Fruit fly (Drosophila melanogaster) whole organism, embryonic: ENCODE measurements around the gene dar1.

Experiments
- B-H1 ChIP-seq: fragments of 200-800 bp; sonication (Bioruptor generic); IDR thresholded peaks from 3 replicates; pipeline ENCODE4 v1.3.6; 2022; ENCODE audit warnings: missing biosample characterization, missing genetic modification characterization
- BEAF-32 ChIP-seq: fragments of 200-800 bp; sonication (Bioruptor generic); optimal IDR thresholded peaks from 3 replicates; lab custom pipeline; 2017; ENCODE audit warnings: missing biosample characterization, missing genetic modification characterization, mild to moderate bottlenecking, moderate library complexity, missing genetic modification reagents
- CG10321 ChIP-seq: fragments of 200-800 bp; sonication (Bioruptor generic); IDR thresholded peaks from 2 replicates; pipeline ENCODE4 v1.3.6; 2022; ENCODE audit warnings: missing biosample characterization, missing genetic modification characterization
- CG10543 ChIP-seq: fragments of 200-800 bp; sonication (Bioruptor generic); optimal IDR thresholded peaks from 3 replicates; lab custom pipeline; 2017; ENCODE audit warnings: missing biosample characterization, mild to moderate bottlenecking, missing genetic modification characterization, moderate library complexity
- CG11504 ChIP-seq: fragments of 200-800 bp; sonication (Bioruptor generic); optimal IDR thresholded peaks from 3 replicates; lab custom pipeline; 2019; ENCODE audit warnings: missing biosample characterization, mild to moderate bottlenecking, missing genetic modification characterization, moderate library complexity
- CG12104 ChIP-seq: fragments of 200-800 bp; sonication (Bioruptor generic); optimal IDR thresholded peaks from 3 replicates; lab custom pipeline; 2016; ENCODE audit warnings: missing biosample characterization, missing genetic modification characterization
- CG13296 ChIP-seq: fragments of 200-800 bp; sonication (Bioruptor generic); optimal IDR thresholded peaks from 3 replicates; lab custom pipeline; 2018; ENCODE audit warnings: missing biosample characterization, mild to moderate bottlenecking, missing genetic modification characterization
- CG14860 ChIP-seq: fragments of 200-800 bp; sonication (Bioruptor generic); IDR thresholded peaks from 3 replicates; pipeline ENCODE4 v1.3.6; 2022; ENCODE audit warnings: missing biosample characterization, missing genetic modification characterization; ENCODE audit not compliant: partially characterized antibody
- CG1529 ChIP-seq: fragments of 200-800 bp; sonication (Bioruptor generic); optimal IDR thresholded peaks from 3 replicates; lab custom pipeline; 2018; ENCODE audit warnings: missing biosample characterization, missing genetic modification characterization
- CG16779 ChIP-seq: fragments of 200-800 bp; sonication (Bioruptor generic); IDR thresholded peaks from 2 replicates; pipeline ENCODE4 v1.3.6; 2022; ENCODE audit warnings: missing biosample characterization, missing genetic modification characterization
- CG17612 ChIP-seq: fragments of 200-800 bp; sonication (Bioruptor generic); IDR thresholded peaks from 2 replicates; pipeline ENCODE4 v1.3.6; 2022; ENCODE audit warnings: missing biosample characterization, missing genetic modification characterization
- CG18476 ChIP-seq: fragments of 200-800 bp; sonication (Bioruptor generic); optimal IDR thresholded peaks from 2 replicates; lab custom pipeline; 2016; ENCODE audit warnings: missing biosample characterization, mild to moderate bottlenecking, missing genetic modification characterization
- CG2712 ChIP-seq: fragments of 200-800 bp; optimal IDR thresholded peaks from 3 replicates; lab custom pipeline; 2019; ENCODE audit warnings: missing biosample characterization, mild to moderate bottlenecking, missing genetic modification characterization, moderate library complexity
- CG31365 ChIP-seq: fragments of 200-800 bp; sonication (Bioruptor generic); optimal IDR thresholded peaks from 2 replicates; lab custom pipeline; 2018; ENCODE audit warnings: missing biosample characterization, mild to moderate bottlenecking, missing genetic modification characterization
- CG3726 ChIP-seq: fragments of 200-800 bp; sonication (Bioruptor generic); IDR thresholded peaks from 3 replicates; pipeline ENCODE4, ENCODE4 v1.3.6; 2022; ENCODE audit warnings: missing biosample characterization, missing genetic modification characterization
- CG3847 ChIP-seq: fragments of 200-800 bp; sonication (Bioruptor generic); IDR thresholded peaks from 2 replicates; pipeline ENCODE4 v1.3.6; 2022; ENCODE audit warnings: missing biosample characterization, missing genetic modification characterization
- CG4424 ChIP-seq: fragments of 200-800 bp; sonication (Bioruptor generic); optimal IDR thresholded peaks from 3 replicates; lab custom pipeline; 2016; ENCODE audit warnings: missing biosample characterization, missing genetic modification characterization
- CG4820 ChIP-seq: fragments of 200-800 bp; sonication (Bioruptor generic); optimal IDR thresholded peaks from 3 replicates; lab custom pipeline; 2016; ENCODE audit warnings: missing biosample characterization, missing genetic modification characterization
- CG5180 ChIP-seq: fragments of 200-800 bp; sonication (Bioruptor generic); optimal IDR thresholded peaks from 3 replicates; lab custom pipeline; 2017; ENCODE audit warnings: missing biosample characterization, missing genetic modification characterization, mild to moderate bottlenecking, moderate library complexity, missing genetic modification reagents
- CG6175 ChIP-seq: fragments of 200-800 bp; sonication (Bioruptor generic); IDR thresholded peaks from 3 replicates; pipeline ENCODE4 v1.3.6; 2022; ENCODE audit warnings: missing biosample characterization, missing genetic modification characterization
- CG6654 ChIP-seq: fragments of 200-800 bp; sonication (Bioruptor generic); optimal IDR thresholded peaks from 2 replicates; lab custom pipeline; 2017; ENCODE audit warnings: missing biosample characterization, mild to moderate bottlenecking, missing genetic modification characterization
- CG9215 ChIP-seq: fragments of 200-800 bp; sonication (Bioruptor generic); IDR thresholded peaks from 2 replicates; pipeline ENCODE4 v1.3.6; 2022; ENCODE audit warnings: missing biosample characterization, missing genetic modification characterization
- CTCF ChIP-seq: fragments of 200-800 bp; sonication (Bioruptor generic); optimal IDR thresholded peaks from 2 replicates; lab custom pipeline; 2017; ENCODE audit warnings: missing biosample characterization, mild to moderate bottlenecking, missing genetic modification characterization, moderate library complexity
- Dbx ChIP-seq: fragments of 200-800 bp; sonication (Bioruptor generic); IDR thresholded peaks from 3 replicates; pipeline ENCODE4 v1.3.6; 2022; ENCODE audit warnings: missing biosample characterization, missing genetic modification characterization
- HHEX ChIP-seq: fragments of 200-800 bp; sonication (Bioruptor generic); optimal IDR thresholded peaks from 3 replicates; lab custom pipeline; 2017; ENCODE audit warnings: missing biosample characterization, mild to moderate bottlenecking, missing genetic modification characterization, missing genetic modification reagents
- HLH3B ChIP-seq: fragments of 200-800 bp; sonication (Bioruptor generic); IDR thresholded peaks from 2 replicates; pipeline ENCODE4 v1.3.6; 2022; ENCODE audit warnings: missing biosample characterization, missing genetic modification characterization
- HmgZ ChIP-seq: fragments of 200-800 bp; sonication (Bioruptor generic); optimal IDR thresholded peaks from 2 replicates; lab custom pipeline; 2018; ENCODE audit warnings: missing biosample characterization, mild to moderate bottlenecking, missing genetic modification characterization
- Lhr ChIP-seq: fragments of 200-800 bp; sonication (Bioruptor generic); optimal IDR thresholded peaks from 3 replicates; lab custom pipeline; 2017; ENCODE audit warnings: mild to moderate bottlenecking, missing biosample characterization, missing genetic modification reagents, missing genetic modification characterization
- MESR4 ChIP-seq: fragments of 200-800 bp; sonication (Bioruptor generic); optimal IDR thresholded peaks from 2 replicates; lab custom pipeline; 2018; ENCODE audit warnings: missing biosample characterization, mild to moderate bottlenecking, missing genetic modification characterization, moderate library complexity
- Max ChIP-seq: fragments of 200-800 bp; sonication (Bioruptor generic); optimal IDR thresholded peaks from 2 replicates; lab custom pipeline; 2016; ENCODE audit warnings: missing biosample characterization, mild to moderate bottlenecking, missing genetic modification characterization
- Med ChIP-seq: fragments of 200-800 bp; sonication (Bioruptor generic); peaks from one replicate; lab custom pipeline; 2016; ENCODE audit warnings: missing biosample characterization, missing genetic modification characterization, mild to moderate bottlenecking, inconsistent platforms, moderate library complexity
- Oli ChIP-seq: fragments of 200-800 bp; sonication (Bioruptor generic); optimal IDR thresholded peaks from 2 replicates; lab custom pipeline; 2018; ENCODE audit warnings: missing biosample characterization, mild to moderate bottlenecking, missing genetic modification characterization, moderate library complexity
- Opbp ChIP-seq: fragments of 200-800 bp; sonication (Bioruptor generic); IDR thresholded peaks from 3 replicates; pipeline ENCODE4 v1.3.6; 2022; ENCODE audit warnings: missing biosample characterization, missing genetic modification characterization; ENCODE audit not compliant: partially characterized antibody
- Six4 ChIP-seq: fragments of 200-800 bp; sonication (Bioruptor generic); optimal IDR thresholded peaks from 2 replicates; lab custom pipeline; 2016; ENCODE audit warnings: missing biosample characterization, missing genetic modification characterization
- ash1 ChIP-seq: fragments of 200-800 bp; sonication (Bioruptor generic); optimal IDR thresholded peaks from 2 replicates; lab custom pipeline; 2018; ENCODE audit warnings: missing biosample characterization, mild to moderate bottlenecking, missing genetic modification characterization
- bcd ChIP-seq: fragments of 200-800 bp; sonication (Bioruptor generic); optimal IDR thresholded peaks from 2 replicates; lab custom pipeline; 2017; ENCODE audit warnings: missing biosample characterization, mild to moderate bottlenecking, missing genetic modification characterization
- caup ChIP-seq: fragments of 200-800 bp; sonication (Bioruptor generic); optimal IDR thresholded peaks from 3 replicates; lab custom pipeline; 2017; ENCODE audit warnings: missing biosample characterization, mild to moderate bottlenecking, missing genetic modification characterization, moderate library complexity; ENCODE audit not compliant: severe bottlenecking
- chif ChIP-seq, 2 experiments: fragments of 200-800 bp; sonication (Bioruptor generic); optimal IDR thresholded peaks; 3 replicates each; lab custom pipeline; 2016; ENCODE audit warnings: missing biosample characterization in 2 of 2, missing genetic modification characterization in 2 of 2
- gro ChIP-seq: fragments of 200-800 bp; sonication (Bioruptor generic); optimal IDR thresholded peaks from 2 replicates; lab custom pipeline; 2016; ENCODE audit warnings: missing biosample characterization, missing genetic modification characterization
- ham ChIP-seq: fragments of 200-800 bp; sonication (Bioruptor generic); IDR thresholded peaks from 2 replicates; pipeline ENCODE4 v1.3.6; 2022; ENCODE audit warnings: missing biosample characterization, missing genetic modification characterization
- nau ChIP-seq: fragments of 200-800 bp; sonication (Bioruptor generic); optimal IDR thresholded peaks from 3 replicates; lab custom pipeline; 2017; ENCODE audit warnings: missing biosample characterization, mild to moderate bottlenecking, missing genetic modification characterization, missing genetic modification reagents
- nerfin-2 ChIP-seq: fragments of 200-800 bp; sonication (Bioruptor generic); IDR thresholded peaks from 2 replicates; pipeline ENCODE4 v1.3.6; 2022; ENCODE audit warnings: missing biosample characterization, missing genetic modification characterization; ENCODE audit not compliant: partially characterized antibody
- sens ChIP-seq: fragments of 200-800 bp; sonication (Bioruptor generic); peaks from one replicate; lab custom pipeline; 2016; ENCODE audit warnings: missing biosample characterization, missing genetic modification characterization
- sna ChIP-seq: fragments of 200-800 bp; sonication (Bioruptor generic); IDR thresholded peaks from 2 replicates; pipeline ENCODE4 v1.3.6; 2022; ENCODE audit warnings: missing biosample characterization, missing genetic modification characterization; ENCODE audit not compliant: partially characterized antibody
- ssp ChIP-seq: fragments of 200-800 bp; sonication (Bioruptor generic); IDR thresholded peaks from 2 replicates; pipeline ENCODE4 v1.3.6; 2022; ENCODE audit warnings: missing biosample characterization, missing genetic modification characterization
- tgo ChIP-seq: fragments of 200-800 bp; sonication (Bioruptor generic); IDR thresholded peaks from 3 replicates; pipeline ENCODE4 v1.3.6; 2022; ENCODE audit warnings: missing biosample characterization, missing genetic modification characterization
- tio ChIP-seq: fragments of 200-800 bp; sonication (Bioruptor generic); optimal IDR thresholded peaks from 2 replicates; lab custom pipeline; 2017; ENCODE audit warnings: missing biosample characterization, missing genetic modification characterization, inconsistent platforms
- ttk ChIP-seq: fragments of 200-800 bp; sonication (Bioruptor generic); IDR thresholded peaks from 2 replicates; pipeline ENCODE4 v2.1.2; 2022; ENCODE audit warnings: missing biosample characterization, missing genetic modification characterization
- yki ChIP-seq: fragments of >200 bp; optimal IDR thresholded peaks from 3 replicates; lab custom pipeline; 2018
- z ChIP-seq: fragments of 200-800 bp; sonication (Bioruptor generic); IDR thresholded peaks from 3 replicates; pipeline ENCODE4 v1.3.6; 2022; ENCODE audit warnings: missing biosample characterization, missing genetic modification characterization
- zf30C ChIP-seq: fragments of 200-800 bp; sonication (Bioruptor generic); optimal IDR thresholded peaks from 3 replicates; lab custom pipeline; 2018; ENCODE audit warnings: missing biosample characterization, mild to moderate bottlenecking, missing genetic modification characterization
- zfh2 ChIP-seq: fragments of 200-800 bp; sonication (Bioruptor generic); optimal IDR thresholded peaks from 2 replicates; lab custom pipeline; 2016; ENCODE audit warnings: missing biosample characterization, missing genetic modification characterization

The dar1 gene

DNA sequence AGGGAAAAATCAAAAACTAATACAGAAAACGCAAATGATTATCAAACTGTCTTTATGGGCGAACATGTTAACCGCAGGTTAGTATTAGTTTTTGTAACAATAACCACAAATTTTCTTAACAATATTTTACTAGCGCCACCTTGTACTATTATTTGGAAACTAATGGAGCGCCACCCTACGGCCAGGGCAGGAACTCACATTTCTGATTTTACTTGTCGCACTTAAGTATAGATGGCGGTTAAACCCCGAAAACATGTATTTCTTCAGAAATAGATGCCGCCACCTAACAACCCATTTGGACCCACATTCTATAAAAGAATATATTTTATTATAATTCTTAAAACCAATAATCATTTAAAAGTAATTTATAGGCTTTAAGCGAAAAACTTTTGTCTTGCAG, 9.8 kb upstream of the dar1 start (continued):
- peak; percentile 78 for TF ChIP-seq CG4820 (GFP tag; lab: Kevin White, UChicago)
- TF ChIP-seq CTCF (GFP tag; lab: Kevin White, UChicago): peak; percentile 100
- peak; percentile 26; the same call in 1 of the 3 replicates for TF ChIP-seq CG6175 (GFP tag; lab: Robert Waterston, UW)
- no peak for TF ChIP-seq CG1529 (GFP tag; lab: Kevin White, UChicago)
- peak; percentile 82 for TF ChIP-seq CG4424 (GFP tag; lab: Kevin White, UChicago)
- peak; percentile 81 for TF ChIP-seq bcd (GFP tag; lab: Kevin White, UChicago)
- peak; percentile 45; the same call in 1 of the 2 replicates for TF ChIP-seq CG16779 (GFP tag; lab: Robert Waterston, UW)
- no peak for TF ChIP-seq z (GFP tag; lab: Robert Waterston, UW)
- peak; percentile 67 for TF ChIP-seq CG9215 (GFP tag; lab: Robert Waterston, UW)
- peak; percentile 70 for TF ChIP-seq tgo (GFP tag; lab: Robert Waterston, UW)
- no peak for TF ChIP-seq CG5180 (GFP tag; lab: Kevin White, UChicago)
- peak; percentile 49; the same call in 1 of the 2 replicates for TF ChIP-seq CG17612 (GFP tag; lab: Robert Waterston, UW)
- peak; percentile 83 for TF ChIP-seq CG11504
- peak; percentile 84 for TF ChIP-seq CG2712 (tag; lab: Kevin White, UChicago)
- peak; percentile 91 for TF ChIP-seq Lhr (GFP tag; lab: Kevin White, UChicago)
- no peak for TF ChIP-seq BEAF-32 (GFP tag; lab: Kevin White, UChicago)
- TF ChIP-seq caup (GFP tag; lab: Kevin White, UChicago): peak; percentile 76
- no peak for TF ChIP-seq CG14860
- peak; percentile 66; the same call in 2 of the 3 replicates for TF ChIP-seq CG3726 (GFP tag; lab: Robert Waterston, UW)
- TF ChIP-seq CG6654: peak; percentile 59
- peak; percentile 57 for TF ChIP-seq ttk (GFP tag; lab: Robert Waterston, UW)
- TF ChIP-seq ham (GFP tag; lab: Robert Waterston, UW): no peak
- no peak for TF ChIP-seq Max (GFP tag; lab: Kevin White, UChicago)
- peak; percentile 68 for TF ChIP-seq HLH3B (GFP tag; lab: Robert Waterston, UW)
- TF ChIP-seq HHEX: peak; percentile 50
- peak; percentile 6 for TF ChIP-seq nau (GFP tag; lab: Kevin White, UChicago)
- TF ChIP-seq B-H1: no peak; the same call in 2 of the 3 replicates
- TF ChIP-seq yki (lab: Kevin White, UChicago): peak; percentile 62
- TF ChIP-seq Oli: peak; percentile 57
- TF ChIP-seq CG18476 (GFP tag; lab: Kevin White, UChicago): peak; percentile 28
- TF ChIP-seq zfh2 (GFP tag; lab: Kevin White, UChicago): peak; percentile 43
- peak; percentile 71 to 92 for TF ChIP-seq chif (GFP tag; optimal IDR thresholded peaks at IDR 0.05; lab: Kevin White, UChicago)
- peak; percentile 98 for TF ChIP-seq Med (GFP tag; lab: Kevin White, UChicago)
- TF ChIP-seq ssp (GFP tag; lab: Robert Waterston, UW): peak; percentile 78
- peak; percentile 64 for TF ChIP-seq sens (GFP tag; lab: Kevin White, UChicago)
- peak; percentile 43 for TF ChIP-seq CG31365
- peak; percentile 92 for TF ChIP-seq Dbx (GFP tag; lab: Robert Waterston, UW)
- TF ChIP-seq CG3847 (GFP tag; lab: Robert Waterston, UW): peak; percentile 80
- TF ChIP-seq CG10543 (GFP tag; lab: Kevin White, UChicago): peak; percentile 57
- TF ChIP-seq tio (GFP tag; lab: Kevin White, UChicago): peak; percentile 58
- no peak for TF ChIP-seq MESR4
- no peak for TF ChIP-seq CG10321 (GFP tag; lab: Robert Waterston, UW)
- TF ChIP-seq zf30C (GFP tag; lab: Kevin White, UChicago): no peak
- TF ChIP-seq nerfin-2: no peak
- peak; percentile 85 for TF ChIP-seq HmgZ (tag; lab: Kevin White, UChicago)
- peak; percentile 57 for TF ChIP-seq ash1 (GFP tag; lab: Kevin White, UChicago)
- TF ChIP-seq CG13296: no peak
- TF ChIP-seq Six4: peak; percentile 79
- no peak for TF ChIP-seq sna
- TF ChIP-seq Opbp (GFP tag; lab: Robert Waterston, UW): peak; percentile 80
- TF ChIP-seq gro (GFP tag; lab: Kevin White, UChicago): peak; percentile 46
- TF ChIP-seq CG12104: peak; percentile 23
